Fruit fly (Drosophila melanogaster) whole organism, adult: ENCODE measurements around the gene ZnT77C.

ENCODE experiments used
- CG11617 ChIP-seq: fragments of 200-800 bp; sonication (Bioruptor generic); optimal IDR thresholded peaks from 2 replicates; lab custom pipeline; 2017; ENCODE audit warnings: mild to moderate bottlenecking, missing biosample characterization, missing genetic modification reagents, missing genetic modification characterization
- CG12768 ChIP-seq: fragments of 200-800 bp; sonication (Bioruptor generic); optimal IDR thresholded peaks from 2 replicates; lab custom pipeline; 2017; ENCODE audit warnings: missing biosample characterization, missing genetic modification characterization, mild to moderate bottlenecking, moderate library complexity, missing genetic modification reagents
- CG14711 ChIP-seq: fragments of 200-800 bp; sonication (Bioruptor generic); optimal IDR thresholded peaks from 2 replicates; lab custom pipeline; 2018; ENCODE audit warnings: missing biosample characterization, mild to moderate bottlenecking, missing genetic modification characterization, moderate library complexity
- CG1620 ChIP-seq: fragments of 200-800 bp; sonication (Bioruptor generic); optimal IDR thresholded peaks from 2 replicates; lab custom pipeline; 2016; ENCODE audit warnings: missing biosample characterization, missing genetic modification characterization
- CG33017 ChIP-seq: fragments of 200-800 bp; sonication (Bioruptor generic); optimal IDR thresholded peaks from 2 replicates; lab custom pipeline; 2018; ENCODE audit warnings: missing biosample characterization, mild to moderate bottlenecking, missing genetic modification characterization, moderate library complexity
- CG5204 ChIP-seq: fragments of 200-800 bp; sonication (Bioruptor generic); optimal IDR thresholded peaks from 2 replicates; lab custom pipeline; 2016; ENCODE audit warnings: missing biosample characterization, missing genetic modification characterization
- CG7045 ChIP-seq: fragments of 200-800 bp; sonication (Bioruptor generic); optimal IDR thresholded peaks from 2 replicates; lab custom pipeline; 2017; ENCODE audit warnings: missing biosample characterization, mild to moderate bottlenecking, missing genetic modification characterization
- CG7101 ChIP-seq: fragments of 200-800 bp; sonication (Bioruptor generic); optimal IDR thresholded peaks from 2 replicates; lab custom pipeline; 2018; ENCODE audit warnings: missing biosample characterization, mild to moderate bottlenecking, missing genetic modification characterization, moderate library complexity
- Clk ChIP-seq: fragments of 200-800 bp; sonication (Bioruptor generic); optimal IDR thresholded peaks from 2 replicates; lab custom pipeline; 2017; ENCODE audit warnings: missing biosample characterization, missing genetic modification characterization
- Crg-1 ChIP-seq: fragments of 200-800 bp; sonication (Bioruptor generic); optimal IDR thresholded peaks from 2 replicates; lab custom pipeline; 2016; ENCODE audit warnings: missing biosample characterization, missing genetic modification characterization
- Hr96 ChIP-seq: fragments of 200-800 bp; sonication (Bioruptor generic); optimal IDR thresholded peaks from 2 replicates; lab custom pipeline; 2016; ENCODE audit warnings: missing biosample characterization, missing genetic modification characterization
- Mnt ChIP-seq: fragments of 200-800 bp; sonication (Bioruptor generic); optimal IDR thresholded peaks from 2 replicates; lab custom pipeline; 2016; ENCODE audit warnings: missing biosample characterization, mild to moderate bottlenecking, missing genetic modification characterization
- bab1 ChIP-seq: fragments of 200-800 bp; sonication (Bioruptor generic); optimal IDR thresholded peaks from 3 replicates; lab custom pipeline; 2019; ENCODE audit warnings: missing biosample characterization, mild to moderate bottlenecking, missing genetic modification characterization, moderate library complexity
- cic ChIP-seq: fragments of 200-800 bp; sonication (Bioruptor generic); optimal IDR thresholded peaks from 2 replicates; lab custom pipeline; 2017; ENCODE audit warnings: missing biosample characterization, mild to moderate bottlenecking, missing genetic modification characterization, moderate library complexity
- cnc ChIP-seq, 2 experiments: fragments of >200 bp; optimal IDR thresholded peaks; 2 replicates each; lab custom pipeline; 2017
- kay ChIP-seq: fragments of 200-800 bp; sonication (Bioruptor generic); peaks from one replicate; lab custom pipeline; 2016; ENCODE audit warnings: missing biosample characterization, missing genetic modification characterization, borderline replicate concordance
- ovo ChIP-seq: fragments of 200-800 bp; sonication (Bioruptor generic); optimal IDR thresholded peaks from 2 replicates; lab custom pipeline; 2016; ENCODE audit warnings: missing biosample characterization, missing genetic modification characterization
- pad ChIP-seq: fragments of 200-800 bp; sonication (Bioruptor generic); optimal IDR thresholded peaks from 3 replicates; lab custom pipeline; 2017; ENCODE audit warnings: missing biosample characterization, missing genetic modification characterization, mild to moderate bottlenecking, moderate library complexity, missing genetic modification reagents
- tj ChIP-seq: fragments of 200-800 bp; sonication (Bioruptor generic); optimal IDR thresholded peaks from 3 replicates; lab custom pipeline; 2017; ENCODE audit warnings: missing biosample characterization, mild to moderate bottlenecking, missing genetic modification characterization, moderate library complexity
- toe ChIP-seq: fragments of 200-800 bp; sonication (Bioruptor generic); optimal IDR thresholded peaks from 2 replicates; lab custom pipeline; 2016; ENCODE audit warnings: missing biosample characterization, missing genetic modification characterization

Gene ZnT77C

dm6 chr3L:20472607-20473006, 22.1 kb downstream of the ZnT77C start:
- no peak for TF ChIP-seq cic (GFP tag; lab: Kevin White, UChicago)
- TF ChIP-seq CG7101 (tag; lab: Kevin White, UChicago) = no peak
- TF ChIP-seq bab1 (GFP tag; lab: Kevin White, UChicago) = no peak
- no peak for TF ChIP-seq pad (GFP tag; lab: Kevin White, UChicago)
- TF ChIP-seq tj (GFP tag; lab: Kevin White, UChicago) = no peak
- no peak for TF ChIP-seq toe (GFP tag; lab: Kevin White, UChicago)
- no peak for TF ChIP-seq kay
- no peak for TF ChIP-seq CG14711 (tag; lab: Kevin White, UChicago)
- TF ChIP-seq CG33017 (tag; lab: Kevin White, UChicago) = no peak
- TF ChIP-seq ovo = no peak
- no peak for TF ChIP-seq Hr96
- no peak for TF ChIP-seq CG5204 (GFP tag; lab: Kevin White, UChicago)
- TF ChIP-seq cnc (optimal IDR thresholded peaks at IDR 0.05; lab: Kevin White, UChicago) = no peak
- no peak for TF ChIP-seq CG11617 (GFP tag; lab: Kevin White, UChicago)
- no peak for TF ChIP-seq CG7045 (GFP tag; lab: Kevin White, UChicago)
- TF ChIP-seq Mnt (GFP tag; lab: Kevin White, UChicago) = no peak
- no peak for TF ChIP-seq CG1620 (GFP tag; lab: Kevin White, UChicago)
- TF ChIP-seq Clk (GFP tag; lab: Kevin White, UChicago) = no peak
- TF ChIP-seq Crg-1 (GFP tag; lab: Kevin White, UChicago) = no peak

- peak; percentile 50 for TF ChIP-seq kay
- TF ChIP-seq CG12768 = peak; percentile 32
- TF ChIP-seq CG11617 (GFP tag; lab: Kevin White, UChicago) = peak; percentile 41
- TF ChIP-seq CG7101 (tag; lab: Kevin White, UChicago) = peak; percentile 76
- no peak for TF ChIP-seq bab1 (GFP tag; lab: Kevin White, UChicago)
- TF ChIP-seq CG1620 (GFP tag; lab: Kevin White, UChicago) = peak; percentile 12
- TF ChIP-seq CG5204 (GFP tag; lab: Kevin White, UChicago) = peak; percentile 17
- TF ChIP-seq CG7045 (GFP tag; lab: Kevin White, UChicago) = no peak
- peak; percentile 84 for TF ChIP-seq CG33017 (tag; lab: Kevin White, UChicago)
- TF ChIP-seq ovo = peak; percentile 53
- TF ChIP-seq Crg-1 (GFP tag; lab: Kevin White, UChicago) = peak; percentile 87
- peak; percentile 19 for TF ChIP-seq Hr96
- TF ChIP-seq Clk (GFP tag; lab: Kevin White, UChicago) = no peak
- peak; percentile 50 for TF ChIP-seq pad (GFP tag; lab: Kevin White, UChicago)
- TF ChIP-seq cic (GFP tag; lab: Kevin White, UChicago) = peak; percentile 71
- no peak for TF ChIP-seq tj (GFP tag; lab: Kevin White, UChicago)
- TF ChIP-seq toe (GFP tag; lab: Kevin White, UChicago) = peak; percentile 46
- no peak for TF ChIP-seq cnc (optimal IDR thresholded peaks at IDR 0.05; lab: Kevin White, UChicago)
- peak; percentile 62 for TF ChIP-seq CG14711 (tag; lab: Kevin White, UChicago)
- peak; percentile 63 for TF ChIP-seq Mnt (GFP tag; lab: Kevin White, UChicago)
Observed at dm6 chr3L:20471499-20472313, 23.0 kb downstream of the ZnT77C start.

- TF ChIP-seq CG11617 (GFP tag; lab: Kevin White, UChicago) (peak; percentile 6), cnc (optimal IDR thresholded peaks at IDR 0.05; lab: Kevin White, UChicago) (no peak), Hr96 (no peak), CG12768 (peak; percentile 26), Crg-1 (GFP tag; lab: Kevin White, UChicago) (no peak), CG5204 (GFP tag; lab: Kevin White, UChicago) (no peak), CG14711 (tag; lab: Kevin White, UChicago) (no peak), kay (peak; percentile 96), pad (GFP tag; lab: Kevin White, UChicago) (no peak), Clk (GFP tag; lab: Kevin White, UChicago) (peak; percentile 44), bab1 (GFP tag; lab: Kevin White, UChicago) (no peak), ovo (no peak), cic (GFP tag; lab: Kevin White, UChicago) (peak; percentile 86), toe (GFP tag; lab: Kevin White, UChicago) (no peak), CG33017 (tag; lab: Kevin White, UChicago) (no peak), Mnt (GFP tag; lab: Kevin White, UChicago) (peak; percentile 30), CG1620 (GFP tag; lab: Kevin White, UChicago) (no peak), CG7045 (GFP tag; lab: Kevin White, UChicago) (peak; percentile 55), tj (GFP tag; lab: Kevin White, UChicago) (peak; percentile 19), CG7101 (tag; lab: Kevin White, UChicago) (no peak)
Observed at dm6 chr3L:20470991-20471498, 23.7 kb downstream of the ZnT77C start.

dm6 chr3L:20467433-20467832, 27.3 kb downstream of the ZnT77C start:
- TF ChIP-seq CG5204 (GFP tag; lab: Kevin White, UChicago) = no peak
- no peak for TF ChIP-seq CG7045 (GFP tag; lab: Kevin White, UChicago)
- no peak for TF ChIP-seq CG14711 (tag; lab: Kevin White, UChicago)
- TF ChIP-seq Crg-1 (GFP tag; lab: Kevin White, UChicago) = no peak
- TF ChIP-seq cic (GFP tag; lab: Kevin White, UChicago) = no peak
- TF ChIP-seq Mnt (GFP tag; lab: Kevin White, UChicago) = no peak
- TF ChIP-seq toe (GFP tag; lab: Kevin White, UChicago) = no peak
- TF ChIP-seq cnc (optimal IDR thresholded peaks at IDR 0.05; lab: Kevin White, UChicago) = no peak
- TF ChIP-seq bab1 (GFP tag; lab: Kevin White, UChicago) = no peak
- no peak for TF ChIP-seq kay
- TF ChIP-seq pad (GFP tag; lab: Kevin White, UChicago) = no peak
- no peak for TF ChIP-seq tj (GFP tag; lab: Kevin White, UChicago)
- TF ChIP-seq CG1620 (GFP tag; lab: Kevin White, UChicago) = no peak
- no peak for TF ChIP-seq CG11617 (GFP tag; lab: Kevin White, UChicago)
- no peak for TF ChIP-seq Hr96
- TF ChIP-seq CG33017 (tag; lab: Kevin White, UChicago) = no peak
- no peak for TF ChIP-seq ovo
- TF ChIP-seq CG7101 (tag; lab: Kevin White, UChicago) = no peak
